Worm (Caenorhabditis elegans): Measurements from ENCODE around the gene ceh-37.

The ceh-37 gene

DNA sequence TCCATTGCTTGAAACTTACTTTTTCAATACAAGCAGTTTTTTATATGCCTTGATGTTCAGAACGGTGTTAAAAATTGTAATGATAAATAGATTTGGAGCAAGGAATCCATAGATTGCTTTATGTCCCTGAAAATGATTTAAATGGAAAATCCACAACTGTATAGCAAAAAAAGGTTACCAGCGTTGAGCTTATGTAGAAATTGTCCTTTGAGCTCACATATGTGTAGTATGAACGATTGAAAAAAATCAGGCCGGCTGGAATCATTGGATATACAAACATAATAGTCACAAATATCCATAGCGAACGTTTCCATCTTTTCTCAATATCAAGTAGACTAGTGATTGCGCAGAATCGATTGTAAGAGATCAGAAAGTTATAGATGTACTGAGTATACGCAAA lies 26.6 kb upstream of the ceh-37 start, which contains the start of gene srg-36:
Gene srg-36, minus strand, starts transcription at position 101 of the 400 bp plus-strand sequence.
- TF ChIP-seq dao-5 (tag; optimal IDR thresholded peaks at IDR 0.05) (no peak), W03F9.2 (tag; optimal IDR thresholded peaks at IDR 0.05) (no peak), him-1 (tag; optimal IDR thresholded peaks at IDR 0.05) (no peak)

DNA sequence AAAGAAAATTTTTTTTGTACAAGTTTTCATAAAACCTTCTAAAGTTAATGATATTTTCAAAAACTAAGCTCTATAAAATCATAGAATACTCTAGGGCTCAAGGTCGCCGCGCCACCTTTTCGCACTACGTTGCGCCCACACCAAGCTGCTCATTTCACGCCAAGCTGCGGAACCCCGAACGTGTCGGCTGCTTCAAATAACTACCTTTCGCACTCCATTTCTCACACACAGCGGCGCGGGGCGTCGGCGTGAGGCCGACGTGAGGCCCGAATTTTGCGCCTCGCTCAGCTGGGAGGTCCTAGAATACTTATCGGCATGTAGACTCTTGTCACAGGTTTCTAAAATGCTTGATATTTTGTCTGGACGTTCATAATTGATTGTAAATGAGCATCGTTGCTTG lies 24.2 kb upstream of the ceh-37 start:
- TF ChIP-seq him-1 (tag; optimal IDR thresholded peaks at IDR 0.05) (no peak), dao-5 (tag; optimal IDR thresholded peaks at IDR 0.05) (no peak), W03F9.2 (tag; optimal IDR thresholded peaks at IDR 0.05) (no peak)

DNA sequence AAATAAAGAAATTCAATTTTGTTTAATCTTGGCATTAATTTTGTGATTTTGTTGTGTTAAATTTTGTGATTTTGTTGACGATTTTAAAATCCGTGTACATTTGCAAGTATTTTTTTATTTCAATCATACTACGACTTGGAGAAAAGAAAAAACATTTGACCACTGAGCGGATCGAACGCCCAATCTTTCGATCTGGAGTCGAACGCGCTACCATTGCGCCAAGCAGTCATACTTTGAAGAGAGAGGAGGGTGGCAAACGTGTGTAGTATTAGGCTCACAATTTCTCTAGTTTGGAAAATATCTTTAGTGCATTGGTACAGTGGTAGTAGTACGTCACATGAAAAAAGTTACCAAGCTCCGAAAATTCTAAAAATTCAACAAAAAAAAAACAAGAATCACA lies 21.0 kb upstream of the ceh-37 start:
- TF ChIP-seq him-1 (tag; optimal IDR thresholded peaks at IDR 0.05), result no peak
- TF ChIP-seq W03F9.2 (tag; optimal IDR thresholded peaks at IDR 0.05), result no peak
- TF ChIP-seq dao-5 (tag; optimal IDR thresholded peaks at IDR 0.05), result no peak

DNA sequence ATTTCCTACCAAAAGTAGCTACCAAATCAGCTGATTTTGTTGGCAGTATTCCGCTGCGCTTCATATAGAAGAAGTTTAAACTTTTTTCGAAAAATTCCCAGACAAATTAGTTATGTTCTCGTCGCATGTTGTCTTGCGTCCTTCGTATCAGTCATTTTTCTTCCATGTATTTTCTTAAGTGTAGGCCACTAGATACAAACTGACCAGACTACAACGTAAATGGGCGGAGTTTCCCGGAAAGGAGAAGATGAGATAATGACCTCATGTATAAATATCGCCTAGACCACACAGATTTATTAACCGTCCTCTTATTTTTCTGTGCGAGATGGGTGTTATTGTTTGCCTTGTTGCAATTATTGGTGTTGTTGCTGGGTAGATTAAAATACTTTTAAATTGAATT lies 17.5 kb upstream of the ceh-37 start, which contains the start of gene cyp-13B2:
Gene cyp-13B2, plus strand, starts transcription at position 301 of the 400 bp plus-strand sequence.
- TF ChIP-seq W03F9.2 (tag; optimal IDR thresholded peaks at IDR 0.05) (no peak), dao-5 (tag; optimal IDR thresholded peaks at IDR 0.05) (no peak), him-1 (tag; optimal IDR thresholded peaks at IDR 0.05) (no peak)

DNA sequence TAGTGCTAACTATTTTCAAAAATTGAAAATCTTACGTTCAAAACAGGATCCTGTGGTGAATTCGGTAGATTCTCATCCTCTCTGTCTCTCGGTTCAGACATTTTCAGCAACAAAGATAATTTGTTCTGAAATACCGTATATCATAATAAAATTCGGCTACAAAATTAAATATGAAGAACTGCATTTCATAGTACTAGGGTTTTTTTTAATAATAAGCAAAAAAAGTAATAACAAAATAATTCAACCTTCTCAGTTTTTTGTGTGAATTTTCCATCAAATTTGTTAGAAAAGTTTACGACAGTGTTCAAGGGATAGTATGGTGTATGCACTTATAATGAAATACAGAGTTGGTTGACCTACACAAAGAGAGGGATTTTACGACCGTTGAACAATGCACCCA lies 15.4 kb upstream of the ceh-37 start, which contains the start of gene K06G5.3:
Gene K06G5.3, minus strand, starts transcription at position 101 of the 400 bp plus-strand sequence.
- TF ChIP-seq W03F9.2 (tag; optimal IDR thresholded peaks at IDR 0.05) (no peak), him-1 (tag; optimal IDR thresholded peaks at IDR 0.05) (no peak), dao-5 (tag; optimal IDR thresholded peaks at IDR 0.05) (no peak)

DNA sequence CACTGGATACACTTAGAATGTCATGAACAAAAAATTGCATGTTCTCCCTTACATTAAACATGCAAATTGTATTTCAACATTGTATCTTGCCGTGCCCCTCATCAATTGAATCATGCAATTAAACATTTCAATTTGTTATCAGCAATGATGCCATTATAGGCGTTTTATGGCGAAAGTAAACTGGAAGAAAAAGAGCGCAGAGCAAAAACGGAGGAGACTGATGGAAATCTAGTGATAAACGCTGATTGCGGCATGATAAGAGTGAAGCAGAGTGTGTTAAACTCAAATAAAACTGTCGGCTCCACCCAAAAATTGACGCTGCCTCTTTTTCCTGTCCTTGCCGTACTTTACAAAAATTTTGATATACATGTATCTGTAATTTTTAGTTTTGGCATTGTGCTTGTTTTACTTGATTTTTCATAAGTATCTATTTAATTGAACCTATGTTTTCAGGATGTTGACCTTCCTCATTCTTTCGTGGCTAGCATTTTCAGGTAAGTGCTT lies 6.8 kb upstream of the ceh-37 start, which contains the start of gene K06G5.1:
Gene K06G5.1, plus strand, starts transcription at position 454 of the 504 bp plus-strand sequence.
- TF ChIP-seq him-1 (tag; optimal IDR thresholded peaks at IDR 0.05) (no peak), dao-5 (tag; optimal IDR thresholded peaks at IDR 0.05) (no peak), W03F9.2 (tag; optimal IDR thresholded peaks at IDR 0.05) (no peak)

DNA sequence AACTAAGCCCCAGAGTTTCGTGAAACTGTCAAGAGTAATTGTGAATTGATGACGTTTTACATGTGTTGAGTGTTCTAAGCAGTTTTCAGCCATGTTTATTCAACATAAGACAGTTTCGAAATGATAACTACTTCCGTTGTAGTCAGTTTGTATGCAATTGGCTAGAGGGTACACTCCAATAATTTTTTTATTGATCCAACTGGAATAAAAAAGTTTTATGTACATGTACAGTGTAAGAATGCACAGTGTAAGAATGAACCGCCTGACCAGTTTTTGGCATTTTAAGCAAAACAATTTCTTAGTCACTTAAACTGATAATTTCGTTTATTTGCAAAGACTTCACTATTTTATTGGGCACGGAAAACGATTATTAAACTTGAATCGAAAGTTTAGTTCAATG lies 5.5 kb upstream of the ceh-37 start:
- TF ChIP-seq dao-5 (tag; optimal IDR thresholded peaks at IDR 0.05) (no peak), him-1 (tag; optimal IDR thresholded peaks at IDR 0.05) (no peak), W03F9.2 (tag; optimal IDR thresholded peaks at IDR 0.05) (no peak)

DNA sequence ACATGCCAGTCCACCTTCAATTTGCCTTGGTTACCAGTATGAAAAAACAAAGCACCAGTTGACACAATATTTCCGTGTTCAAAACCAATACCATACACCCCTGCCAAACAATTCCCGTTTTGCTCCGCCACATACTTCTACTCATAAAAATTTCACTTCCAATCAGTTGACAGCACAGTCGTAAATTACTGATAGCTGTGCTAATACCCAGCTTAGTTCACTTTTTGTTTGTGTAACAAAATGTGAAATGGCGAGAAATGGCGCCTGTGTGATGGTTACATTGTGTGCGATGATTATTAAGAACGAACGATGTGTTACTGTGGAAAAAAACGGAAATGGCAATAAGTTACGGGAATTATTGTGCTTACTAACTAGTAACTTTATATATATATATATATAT lies 1.5 kb downstream of the ceh-37 start:
- TF ChIP-seq dao-5 (tag; optimal IDR thresholded peaks at IDR 0.05), result no peak
- TF ChIP-seq him-1 (tag; optimal IDR thresholded peaks at IDR 0.05), result no peak
- TF ChIP-seq W03F9.2 (tag; optimal IDR thresholded peaks at IDR 0.05), result no peak

DNA sequence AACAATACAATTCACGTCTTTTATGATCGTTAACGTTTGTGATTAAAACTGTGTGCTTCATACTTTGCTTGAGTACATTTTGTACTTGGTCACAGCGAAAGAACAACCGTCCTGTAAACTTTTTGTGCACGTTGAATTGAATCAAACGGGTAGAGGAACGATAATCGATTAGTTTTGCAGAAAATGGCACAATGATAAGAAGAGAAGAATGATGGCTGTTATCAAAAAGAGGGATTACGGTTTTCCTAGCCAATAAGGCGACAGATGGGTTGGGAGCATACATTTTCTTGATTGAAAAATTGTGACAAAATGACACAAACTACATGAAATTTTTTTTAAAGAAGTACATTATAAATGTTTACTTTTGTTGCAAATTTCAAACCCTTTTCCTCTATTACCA lies 13.5 kb downstream of the ceh-37 start:
- TF ChIP-seq dao-5 (tag; optimal IDR thresholded peaks at IDR 0.05) (no peak), W03F9.2 (tag; optimal IDR thresholded peaks at IDR 0.05) (no peak), him-1 (tag; optimal IDR thresholded peaks at IDR 0.05) (no peak)

DNA sequence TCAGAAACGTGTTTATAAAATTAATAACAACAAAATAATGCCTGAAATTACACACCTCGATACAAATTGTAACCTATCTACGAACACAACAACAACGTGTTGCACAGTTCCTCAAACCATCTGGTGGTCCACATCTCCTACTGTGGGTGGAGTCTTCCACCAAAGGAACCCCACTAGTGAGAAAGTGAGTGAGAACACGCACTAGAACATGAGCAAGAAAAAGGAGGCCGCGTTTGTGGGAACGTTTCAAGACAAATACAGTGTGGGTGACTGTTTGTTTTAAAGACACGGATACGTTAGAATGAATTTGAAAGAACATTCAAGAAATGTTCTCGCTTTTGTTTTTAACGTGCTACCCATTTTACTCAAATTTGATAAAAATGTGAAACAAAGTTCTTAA lies 21.3 kb downstream of the ceh-37 start, which contains the start of gene ceh-36:
Gene ceh-36, minus strand, starts transcription at position 101 of the 400 bp plus-strand sequence.
- no peak for TF ChIP-seq him-1 (tag; optimal IDR thresholded peaks at IDR 0.05)
- no peak for TF ChIP-seq W03F9.2 (tag; optimal IDR thresholded peaks at IDR 0.05)
- TF ChIP-seq dao-5 (tag; optimal IDR thresholded peaks at IDR 0.05), result no peak

DNA sequence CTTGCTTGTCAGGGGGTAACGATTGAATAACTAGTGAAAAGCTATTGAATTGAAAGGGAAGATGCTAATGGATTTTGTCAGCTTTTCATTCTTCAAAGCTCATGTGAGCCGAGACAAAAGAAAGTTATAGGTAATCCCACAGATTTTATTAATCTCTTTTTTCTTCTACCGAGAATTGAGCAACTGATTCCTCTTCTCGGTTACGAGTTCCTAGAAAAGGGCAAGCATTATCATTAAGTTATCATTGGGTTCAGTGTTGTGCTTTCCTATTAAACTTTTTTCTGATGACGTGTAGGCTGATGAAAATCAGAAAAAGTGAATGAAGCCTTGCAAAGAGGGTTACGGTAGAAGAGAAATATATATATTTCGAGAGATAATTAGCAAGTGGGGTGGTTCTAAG lies 22.2 kb downstream of the ceh-37 start:
- no peak for TF ChIP-seq him-1 (tag; optimal IDR thresholded peaks at IDR 0.05)

DNA sequence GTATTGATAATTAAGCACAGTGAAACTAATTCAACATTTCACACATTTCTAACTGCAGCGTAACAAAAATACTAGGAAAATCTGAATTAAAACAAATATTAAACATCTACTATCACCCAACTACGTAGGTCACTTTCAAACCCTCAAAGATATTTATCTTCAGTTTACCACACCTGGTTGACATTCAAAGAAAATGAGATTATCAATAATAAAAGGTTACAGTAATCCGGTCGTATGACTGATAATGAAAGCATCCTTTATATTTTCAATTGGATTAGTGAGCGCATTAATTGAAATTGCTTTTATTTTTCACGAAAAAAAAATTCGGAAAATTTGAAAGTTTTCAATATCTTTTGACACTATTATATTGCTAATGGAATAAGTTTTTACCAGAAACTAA lies 25.3 kb downstream of the ceh-37 start:
- no peak for TF ChIP-seq dao-5 (tag; optimal IDR thresholded peaks at IDR 0.05)
- TF ChIP-seq him-1 (tag; optimal IDR thresholded peaks at IDR 0.05), result no peak
- no peak for TF ChIP-seq W03F9.2 (tag; optimal IDR thresholded peaks at IDR 0.05)

DNA sequence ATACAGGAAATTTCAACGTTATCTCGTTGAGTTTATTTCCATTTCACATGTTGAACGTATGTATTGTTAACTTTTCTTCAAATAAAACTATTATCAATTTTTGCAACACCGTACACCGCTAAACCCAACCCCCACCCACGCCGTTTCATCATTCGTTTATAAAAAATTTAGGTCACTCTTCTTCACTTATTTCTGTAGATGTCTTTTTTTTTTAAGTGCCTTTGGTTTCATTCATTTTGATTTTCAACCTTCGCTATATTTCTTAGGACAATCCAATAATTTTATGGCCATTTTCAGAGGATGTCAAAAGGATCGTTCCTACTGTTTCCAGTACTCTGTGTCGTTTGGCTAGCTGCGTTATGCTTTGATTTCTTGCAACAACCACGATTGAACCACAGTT lies 27.6 kb downstream of the ceh-37 start, which contains the start of gene C37E2.3:
Gene C37E2.3, plus strand, starts transcription at position 301 of the 400 bp plus-strand sequence.
- TF ChIP-seq dao-5 (tag; optimal IDR thresholded peaks at IDR 0.05), result no peak
- TF ChIP-seq him-1 (tag; optimal IDR thresholded peaks at IDR 0.05), result no peak
- no peak for TF ChIP-seq W03F9.2 (tag; optimal IDR thresholded peaks at IDR 0.05)

DNA sequence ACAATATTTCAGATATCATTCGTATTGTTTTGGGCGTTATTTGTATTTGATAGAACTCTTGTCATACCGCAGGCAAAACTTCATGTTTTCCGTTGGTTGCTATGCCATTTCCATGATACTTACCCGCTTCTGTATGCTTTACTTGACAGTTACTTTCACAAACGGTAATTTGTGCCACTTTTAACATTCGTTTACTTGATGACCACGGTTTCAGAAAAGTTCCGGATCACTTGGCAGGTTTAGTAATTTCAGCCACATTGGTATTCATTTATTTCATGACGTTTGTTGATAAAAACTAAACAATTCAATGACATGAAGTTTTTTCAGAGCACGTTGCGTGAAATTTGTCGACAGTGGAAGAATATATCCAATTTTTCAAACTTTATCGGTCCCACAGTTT lies 28.3 kb downstream of the ceh-37 start:
- TF ChIP-seq dao-5 (tag; optimal IDR thresholded peaks at IDR 0.05) (no peak), him-1 (tag; optimal IDR thresholded peaks at IDR 0.05) (no peak), W03F9.2 (tag; optimal IDR thresholded peaks at IDR 0.05) (no peak)

DNA sequence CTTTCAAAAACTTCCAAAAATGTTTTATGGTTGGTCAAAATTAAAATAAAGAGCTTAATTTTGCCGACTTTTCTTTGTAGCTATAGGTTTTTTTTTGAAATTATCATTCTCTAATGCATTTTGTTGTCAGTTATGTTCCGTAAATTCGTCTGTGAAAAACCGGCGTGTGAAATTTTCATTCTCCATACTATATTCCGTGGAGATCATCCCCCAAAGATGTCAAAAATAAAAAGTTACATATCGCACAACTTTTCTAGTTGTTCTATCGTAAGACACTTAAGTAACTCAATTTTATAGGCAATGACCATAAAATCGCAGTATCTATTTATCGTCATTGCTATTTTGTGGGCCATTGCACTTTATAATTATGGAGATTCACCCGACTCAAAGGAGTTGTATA lies 29.1 kb downstream of the ceh-37 start, which contains the start of gene C37E2.10:
Gene C37E2.10, plus strand, starts transcription at position 301 of the 400 bp plus-strand sequence.
- no peak for TF ChIP-seq W03F9.2 (tag; optimal IDR thresholded peaks at IDR 0.05)
- TF ChIP-seq him-1 (tag; optimal IDR thresholded peaks at IDR 0.05), result no peak
- no peak for TF ChIP-seq dao-5 (tag; optimal IDR thresholded peaks at IDR 0.05)
